Fruit fly (Drosophila melanogaster): Measurements from ENCODE around the gene bero.

- no peak for TF ChIP-seq Sin3A (optimal IDR thresholded peaks at IDR 0.05)
- TF ChIP-seq ttk (optimal IDR thresholded peaks at IDR 0.05) = no peak
- TF ChIP-seq psq (optimal IDR thresholded peaks at IDR 0.05) = no peak
Observed at dm6 chr2L:20826226-20826625, 32.3 kb upstream of the bero start.

All from Kc167 (cell line).